Worm (Caenorhabditis elegans) whole organism, dauer: ENCODE measurements around the gene str-193.

Source experiments
- unc-62 ChIP-seq: sonication (generic microtip); optimal IDR thresholded peaks from 2 replicates; lab custom pipeline; 2017; ENCODE audit warnings: missing biosample characterization, missing genetic modification reagents, missing genetic modification characterization

The str-193 gene

DNA sequence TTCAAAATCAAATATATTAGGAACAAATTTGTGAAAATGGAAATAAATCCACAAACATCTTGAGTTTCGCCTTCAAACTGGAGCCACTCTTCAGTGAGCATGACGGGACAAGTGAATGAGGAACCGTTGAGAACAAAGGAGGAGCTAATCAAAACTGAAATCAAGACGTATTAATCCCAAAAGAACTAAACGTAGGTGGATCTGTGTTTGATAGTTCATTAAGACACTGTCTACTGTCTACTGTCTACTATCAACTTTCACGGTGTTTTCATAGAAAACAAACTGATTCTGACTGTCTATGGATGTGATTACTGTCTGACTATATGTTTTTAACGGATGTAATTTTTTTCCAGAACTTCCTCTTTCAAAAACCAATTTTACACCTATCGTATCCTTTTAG is at the start of gene str-193:
Gene str-193, minus strand, starts transcription at position 101 of the 400 bp plus-strand sequence.
- no peak for TF ChIP-seq unc-62

DNA sequence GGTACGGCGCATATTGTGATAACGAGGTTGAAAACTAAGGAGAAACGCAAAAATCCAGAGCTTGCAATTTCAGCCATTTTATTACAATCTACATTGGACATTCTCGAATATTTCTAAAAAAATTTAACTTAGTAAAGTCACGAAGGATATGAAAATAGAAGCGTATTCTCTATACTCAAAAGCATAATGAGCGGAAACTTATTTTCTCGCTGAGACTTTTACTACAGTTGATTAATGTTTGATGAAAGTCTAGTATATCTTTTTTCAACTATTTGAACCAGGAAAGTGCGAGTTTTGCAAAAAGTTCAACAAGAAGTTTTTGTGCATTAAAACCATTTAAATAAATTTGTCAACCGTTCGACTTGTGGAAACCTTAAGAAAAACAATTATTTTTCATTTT is 49.7 kb upstream of the str-193 start, which contains the start of gene srab-18:
Gene srab-18, minus strand, starts transcription at position 101 of the 400 bp plus-strand sequence.
- TF ChIP-seq unc-62: no peak

DNA sequence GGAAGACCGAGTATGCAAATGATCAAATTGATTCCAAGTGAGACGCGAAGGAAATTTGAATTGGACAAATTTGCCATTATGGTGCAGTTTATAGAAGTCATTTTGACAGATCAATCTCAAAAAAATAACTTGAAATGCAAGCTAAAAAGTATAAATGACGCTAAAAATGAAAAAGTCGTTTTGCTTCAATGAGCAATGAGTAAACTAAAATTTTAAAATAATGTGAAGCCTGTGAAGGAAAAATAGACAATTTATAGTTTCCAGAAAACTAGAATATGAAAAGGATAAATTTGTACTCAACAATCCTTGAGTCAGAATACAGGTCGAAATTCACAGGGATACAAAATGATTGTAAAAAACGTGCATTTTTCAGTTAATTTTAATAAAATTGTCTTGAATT is 46.7 kb upstream of the str-193 start, which contains the start of gene srab-17:
Gene srab-17, minus strand, starts transcription at position 101 of the 400 bp plus-strand sequence.
- TF ChIP-seq unc-62: no peak

DNA sequence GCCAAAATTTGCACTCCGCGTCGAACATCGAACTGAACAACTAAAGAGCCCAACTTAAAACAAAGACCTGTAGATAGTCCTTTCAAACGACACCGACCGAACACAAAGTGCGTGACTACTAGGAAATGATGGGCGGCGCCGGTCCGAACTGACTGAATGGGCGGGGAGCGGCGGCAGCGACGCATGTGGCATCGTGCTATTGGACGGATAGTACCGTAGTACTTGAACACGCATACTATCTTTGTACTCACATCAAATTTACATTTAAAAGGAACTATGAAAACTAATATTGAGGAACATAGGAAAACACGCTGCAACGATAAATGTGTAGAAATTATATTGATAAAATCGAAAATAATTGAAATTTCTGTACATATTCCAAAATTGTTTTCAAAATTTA is 38.7 kb upstream of the str-193 start:
- TF ChIP-seq unc-62: no peak

DNA sequence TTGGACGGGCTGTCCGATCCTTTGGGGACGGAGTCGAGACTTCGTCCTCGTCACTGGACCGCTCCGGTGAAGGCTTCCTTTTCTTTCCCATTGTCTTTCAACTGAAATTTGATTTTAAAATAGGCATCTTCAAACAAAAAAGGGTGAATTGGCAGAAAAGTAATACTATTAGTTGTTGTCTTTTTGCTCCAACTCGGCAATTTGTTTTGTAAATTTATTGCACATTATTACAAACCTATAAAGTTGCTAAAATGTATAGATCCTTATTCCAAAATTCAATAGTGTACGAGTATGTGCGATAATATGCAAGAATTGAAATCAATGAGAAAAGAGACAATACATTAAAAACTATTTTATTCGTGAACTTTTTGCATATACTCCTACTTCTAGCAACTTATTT is 38.2 kb upstream of the str-193 start, which contains the start of gene lsy-12:
Gene lsy-12, minus strand, starts transcription at position 101 of the 400 bp plus-strand sequence.
- TF ChIP-seq unc-62: no peak

DNA sequence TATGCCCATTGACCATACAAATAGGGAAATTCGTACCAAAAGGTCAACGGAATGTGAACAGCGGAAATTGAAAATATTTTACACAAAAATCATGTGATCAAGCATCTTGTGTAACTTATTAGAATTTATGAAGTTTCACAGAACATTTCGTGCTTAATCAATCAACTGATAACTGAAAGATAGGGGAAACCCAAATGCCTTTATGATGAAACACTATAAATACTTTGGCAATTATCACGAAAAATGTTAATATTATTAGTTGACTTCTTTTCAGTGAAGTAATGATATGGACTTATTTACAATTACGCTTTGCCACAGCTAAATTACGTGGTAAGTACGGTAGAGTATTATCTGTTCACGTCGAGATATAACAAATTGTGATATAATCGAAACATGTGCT is 35.4 kb upstream of the str-193 start:
- TF ChIP-seq unc-62: no peak

DNA sequence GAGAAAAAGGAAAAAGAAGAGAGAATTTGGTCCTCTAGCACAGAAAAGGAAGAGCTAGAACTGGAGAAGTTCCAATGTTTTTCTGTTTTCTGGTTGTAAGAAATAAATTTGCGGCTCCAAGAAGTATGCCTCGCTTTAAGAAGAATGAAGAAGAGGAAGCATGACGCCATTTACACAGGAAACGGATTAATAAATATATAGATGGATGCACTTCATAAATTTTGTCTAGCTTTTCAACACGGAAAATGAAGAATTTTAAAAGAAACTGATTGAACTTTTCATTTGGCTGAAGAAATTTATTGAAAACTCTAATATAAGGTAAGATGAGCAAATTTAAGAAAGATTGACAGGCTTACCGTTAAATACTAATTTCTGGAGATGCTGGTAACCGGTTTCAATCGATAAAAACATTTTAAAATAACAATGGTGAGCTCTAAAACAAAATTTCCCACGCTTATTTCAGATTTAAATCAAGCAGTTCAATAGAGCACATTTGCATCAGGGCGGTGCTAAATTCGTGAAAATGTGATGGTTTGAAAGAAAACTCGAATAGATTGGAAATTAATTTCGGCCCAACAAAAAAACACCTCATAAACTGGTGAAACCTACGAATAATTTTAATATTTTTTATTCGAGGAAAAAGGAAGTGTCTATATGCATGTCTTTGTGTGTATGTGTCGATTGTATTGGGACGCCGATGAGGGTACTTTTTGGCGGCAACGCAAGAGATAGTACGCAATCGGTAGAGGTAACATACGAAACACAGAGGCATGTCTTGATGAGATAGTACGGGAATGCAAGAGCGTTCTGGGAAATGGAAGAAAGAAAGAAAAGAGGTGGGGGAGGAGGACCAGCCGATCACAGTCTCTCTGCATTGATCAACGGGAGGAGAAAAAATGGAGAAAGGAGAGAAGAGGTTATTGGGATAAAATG is 34.6 kb upstream of the str-193 start:
- no peak for TF ChIP-seq unc-62

DNA sequence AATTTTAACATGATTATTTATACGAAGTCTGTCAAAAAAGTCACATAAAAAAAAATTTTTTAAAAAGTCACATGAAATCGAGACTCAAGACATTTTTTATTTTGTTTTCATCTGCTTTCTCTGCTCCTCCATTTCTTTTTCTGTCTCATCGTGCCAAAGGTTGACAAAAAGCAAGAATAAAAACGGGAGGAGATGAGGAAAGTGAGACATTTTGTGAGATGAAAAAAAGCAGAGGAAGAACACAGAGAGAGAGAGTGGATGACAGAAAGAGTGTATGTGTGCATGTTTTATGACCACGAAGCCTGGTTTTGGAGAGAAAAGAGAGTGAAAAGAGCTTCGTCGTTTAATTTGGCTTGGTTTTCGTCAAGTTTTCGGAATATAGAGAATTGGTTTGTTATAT is 32.2 kb upstream of the str-193 start:
- no peak for TF ChIP-seq unc-62

DNA sequence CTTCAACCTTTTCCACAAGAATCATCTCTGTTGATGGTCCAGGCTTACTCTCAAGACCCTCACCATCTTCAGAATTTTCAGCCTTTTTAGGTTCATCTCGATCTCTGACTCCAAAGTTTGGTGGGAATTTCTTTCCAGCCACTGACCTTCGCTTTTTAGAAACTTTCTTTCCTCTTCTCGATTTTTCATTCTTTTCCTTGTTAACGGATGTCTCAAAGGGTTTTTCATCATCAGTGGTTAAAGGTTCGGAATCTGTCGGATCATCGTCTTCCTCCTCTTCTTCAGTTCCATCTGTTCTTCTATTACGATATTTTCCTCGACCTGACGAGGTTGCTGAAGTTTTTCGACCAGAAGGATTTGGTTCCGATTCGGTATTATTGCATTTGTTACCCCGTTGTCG is 27.0 kb upstream of the str-193 start:
- TF ChIP-seq unc-62: no peak

DNA sequence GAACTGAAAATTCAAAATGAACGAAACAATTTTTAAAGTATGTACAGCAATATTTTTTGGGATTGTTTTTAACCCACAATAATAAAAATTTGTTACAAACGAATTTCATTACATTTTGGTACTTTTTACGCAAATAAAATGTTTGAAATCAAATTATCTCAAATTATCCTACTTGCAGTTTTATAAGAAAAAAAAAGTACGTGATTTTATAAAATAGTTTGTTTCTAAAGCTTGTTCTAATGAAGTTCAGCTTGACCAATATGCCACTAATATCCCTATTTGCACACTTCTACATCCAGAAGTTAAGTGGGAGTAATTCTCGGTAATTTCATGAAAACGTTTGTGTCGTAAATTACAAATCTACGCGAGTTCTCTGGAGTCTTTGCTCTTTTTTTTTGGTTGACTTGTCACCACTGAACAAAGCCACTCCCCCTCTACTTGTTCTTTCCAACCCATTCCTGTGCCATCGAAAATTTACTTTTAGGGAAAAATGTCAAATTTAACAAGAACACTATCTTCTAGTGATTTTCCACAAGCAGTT is 21.8 kb upstream of the str-193 start, which contains the start of gene sru-8:
Gene sru-8, plus strand, starts transcription at position 491 of the 541 bp plus-strand sequence.
- no peak for TF ChIP-seq unc-62

DNA sequence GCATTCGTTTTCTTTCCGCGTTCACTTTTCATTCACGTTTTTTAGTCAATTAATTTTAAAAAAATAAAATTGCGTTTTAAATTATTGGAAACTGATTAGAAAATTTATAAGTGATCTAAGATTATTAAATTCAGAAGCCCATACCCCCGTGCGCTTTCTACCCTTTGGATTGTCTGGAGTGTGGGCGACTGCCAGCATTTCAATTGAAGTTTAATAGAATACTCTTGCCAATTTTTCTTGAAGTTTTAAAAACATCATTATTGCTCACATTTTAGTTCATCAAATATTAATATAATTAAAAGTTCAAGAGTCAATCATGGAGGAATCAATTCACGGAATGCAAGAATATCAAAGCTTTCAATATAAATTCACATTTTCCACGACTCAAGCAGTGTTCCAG is 19.8 kb upstream of the str-193 start, which contains the start of gene sru-36:
Gene sru-36, plus strand, starts transcription at position 301 of the 400 bp plus-strand sequence.
- TF ChIP-seq unc-62: no peak

DNA sequence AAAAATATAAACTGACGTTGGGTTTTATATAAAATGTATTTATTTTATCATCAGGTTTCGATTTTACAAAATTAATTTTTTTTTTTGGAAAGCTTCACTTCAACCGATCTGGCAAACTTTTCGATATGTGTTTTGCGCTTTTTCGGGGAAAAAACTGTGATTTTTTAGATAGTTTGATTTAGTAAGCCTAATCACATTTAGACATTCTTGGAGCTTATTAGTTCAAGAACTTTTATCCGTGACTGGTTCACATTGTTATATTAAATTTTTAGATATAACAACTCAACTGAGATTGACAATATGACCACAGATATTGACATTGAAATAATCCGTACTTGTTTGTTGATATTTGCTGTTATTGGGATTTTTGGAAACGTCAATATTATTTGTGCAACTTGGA is 16.1 kb upstream of the str-193 start, which contains the start of gene srsx-21:
Gene srsx-21, plus strand, starts transcription at position 301 of the 400 bp plus-strand sequence.
- TF ChIP-seq unc-62: no peak

DNA sequence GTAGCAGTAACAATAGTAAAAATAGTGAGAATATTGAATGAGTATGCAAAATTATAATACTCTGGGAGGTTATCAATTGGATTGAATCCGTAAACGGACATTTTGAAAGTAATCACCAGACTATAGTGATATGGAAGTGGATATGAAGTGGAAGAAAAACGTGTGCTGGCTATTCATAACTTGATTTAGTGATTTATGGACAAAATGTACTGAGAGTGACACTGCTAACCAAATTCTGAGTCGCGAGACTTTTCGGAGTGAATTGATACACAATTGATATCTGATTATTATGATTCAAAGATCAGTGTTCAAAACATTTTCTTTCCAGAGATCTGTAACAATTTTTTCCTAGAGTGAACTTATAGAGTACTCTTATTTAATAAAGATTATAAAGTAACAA is 14.3 kb upstream of the str-193 start, which contains the start of gene sru-38:
Gene sru-38, minus strand, starts transcription at position 101 of the 400 bp plus-strand sequence.
- no peak for TF ChIP-seq unc-62

DNA sequence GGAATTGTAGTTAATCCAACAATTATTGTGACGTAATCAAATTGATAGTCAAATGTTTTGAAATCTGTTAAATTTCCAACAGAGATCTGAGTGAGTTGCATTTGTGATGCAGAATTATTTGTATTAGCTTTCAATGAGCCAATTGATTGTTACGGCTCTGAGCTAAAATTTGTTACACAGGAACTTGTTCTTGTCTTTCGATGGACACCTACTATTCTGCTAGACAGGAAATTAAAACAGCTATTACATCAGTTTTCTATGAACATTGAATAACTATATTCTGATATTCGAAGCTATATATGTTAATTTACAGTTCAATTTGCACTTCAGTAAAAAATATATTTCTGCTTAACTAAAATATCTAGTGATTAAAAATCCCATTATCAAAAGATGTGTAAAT is 12.3 kb upstream of the str-193 start, which contains the start of gene sru-40:
Gene sru-40, minus strand, starts transcription at position 101 of the 400 bp plus-strand sequence.
- no peak for TF ChIP-seq unc-62

DNA sequence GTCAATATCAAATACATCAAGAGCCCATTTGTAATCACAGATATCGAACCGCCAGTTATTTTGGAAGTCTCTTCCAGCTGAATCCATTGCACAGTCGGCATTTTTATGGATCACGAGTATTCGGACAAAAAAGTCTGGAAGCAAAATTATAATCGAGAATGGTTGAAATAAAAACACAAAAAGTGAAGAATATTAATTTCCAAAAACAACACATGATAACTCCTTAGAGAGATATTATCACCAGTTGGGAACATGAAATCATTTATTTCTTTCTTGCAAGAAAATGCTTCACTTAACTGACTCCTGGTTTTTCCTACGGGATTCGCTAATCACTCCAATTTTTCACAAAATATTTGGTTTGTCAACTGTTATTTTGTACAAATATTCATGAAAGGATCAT is 2.5 kb upstream of the str-193 start, which contains the start of gene str-2:
Gene str-2, minus strand, starts transcription at position 101 of the 400 bp plus-strand sequence.
- TF ChIP-seq unc-62: no peak

DNA sequence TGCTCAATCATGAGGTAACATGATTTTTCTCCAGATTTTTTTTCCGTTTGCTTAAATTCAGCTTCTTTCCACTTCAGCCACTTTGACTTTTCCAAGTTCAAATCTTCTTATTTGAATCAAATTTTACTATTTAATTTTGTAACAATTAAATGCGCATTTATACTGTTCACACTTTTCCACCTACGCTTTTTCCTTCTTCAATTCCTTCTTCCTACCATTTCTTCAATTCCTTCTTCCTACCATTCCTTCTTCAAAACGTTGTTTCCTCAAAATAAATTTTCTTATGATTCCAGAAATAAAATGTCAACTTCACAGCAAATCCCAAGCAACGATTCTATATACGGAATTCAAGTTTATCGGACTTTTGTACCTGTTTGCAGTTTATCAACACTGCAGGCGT is 5.2 kb downstream of the str-193 start, which contains the start of gene sru-31:
Gene sru-31, plus strand, starts transcription at position 301 of the 400 bp plus-strand sequence.
- TF ChIP-seq unc-62: no peak

DNA sequence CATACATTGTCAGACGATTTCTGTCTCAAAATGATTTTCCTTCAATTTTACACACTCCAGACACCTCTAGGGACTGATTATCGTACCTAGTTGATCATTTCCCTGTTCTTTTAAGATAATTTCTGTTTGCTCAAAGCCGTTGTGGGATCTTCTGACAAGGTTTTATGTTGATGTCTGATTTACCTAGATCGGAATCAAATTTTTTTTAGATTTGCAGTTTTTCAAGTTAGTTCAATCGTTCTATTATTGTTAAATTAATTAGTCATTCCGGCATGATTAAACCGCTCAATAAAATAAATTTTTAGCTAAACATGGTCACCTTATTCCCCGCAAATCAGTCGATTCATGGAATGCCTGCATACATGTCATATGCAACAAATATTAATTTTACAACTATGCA is 8.1 kb downstream of the str-193 start, which contains the start of gene sru-30:
Gene sru-30, plus strand, starts transcription at position 301 of the 400 bp plus-strand sequence.
- no peak for TF ChIP-seq unc-62
